Worm (Caenorhabditis elegans): Measurements from ENCODE around the gene Y116A8C.40.
A peak's percentile ranks its signal among the peaks of the same experiment; 100 is the strongest.

Y116A8C.40 gene

DNA sequence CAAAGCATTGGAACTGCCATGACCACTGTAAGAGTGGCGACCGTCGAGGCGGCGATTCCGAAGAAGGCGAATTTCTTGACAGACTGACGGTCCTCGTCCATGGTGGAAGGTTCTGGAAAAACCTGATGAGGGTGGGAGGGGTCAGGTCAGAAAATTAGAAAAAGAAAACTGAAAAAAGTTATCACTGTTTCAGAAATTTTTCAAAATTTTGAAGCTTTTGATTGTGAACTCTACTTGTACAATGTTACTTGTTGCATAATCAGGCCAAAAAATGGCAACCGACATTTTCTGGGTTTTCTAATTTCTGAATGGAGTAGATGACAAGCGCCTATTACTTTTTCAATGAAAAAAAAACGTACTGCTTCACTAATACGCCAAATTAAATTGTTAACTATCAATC lies 32.9 kb upstream of the Y116A8C.40 start, which contains the start of gene col-138:
col-138 (minus strand) TSS at position 101 of the 400 bp plus-strand sequence.
- no peak for TF ChIP-seq egl-27 (tag; optimal IDR thresholded peaks at IDR 0.05)
- TF ChIP-seq lin-11 (tag; optimal IDR thresholded peaks at IDR 0.05) = no peak
- no peak for TF ChIP-seq elt-3 (tag; optimal IDR thresholded peaks at IDR 0.05)
- TF ChIP-seq crh-2 (tag; optimal IDR thresholded peaks at IDR 0.05) = no peak
- no peak for TF ChIP-seq F13H6.1 (tag; optimal IDR thresholded peaks at IDR 0.05)
- no peak for TF ChIP-seq mab-5 (tag; optimal IDR thresholded peaks at IDR 0.05)
- no peak for TF ChIP-seq ceh-16 (tag; optimal IDR thresholded peaks at IDR 0.05)
- no peak for TF ChIP-seq nhr-77 (tag; optimal IDR thresholded peaks at IDR 0.05)

ce11 chrIV:17183032-17183608 lies 32.3 kb upstream of the Y116A8C.40 start:
- TF ChIP-seq ZK546.5 (tag; optimal IDR thresholded peaks at IDR 0.05) (no peak), mab-5 (tag; optimal IDR thresholded peaks at IDR 0.05) (no peak), nhr-237 (tag; optimal IDR thresholded peaks at IDR 0.05) (no peak), ceh-16 (tag; optimal IDR thresholded peaks at IDR 0.05) (no peak), nhr-11 (tag; optimal IDR thresholded peaks at IDR 0.05) (no peak), lin-11 (tag; optimal IDR thresholded peaks at IDR 0.05) (no peak), aly-2 (tag; optimal IDR thresholded peaks at IDR 0.05) (no peak), mbf-1 (tag; optimal IDR thresholded peaks at IDR 0.05) (no peak), C34F6.9 (tag; optimal IDR thresholded peaks at IDR 0.05) (no peak), sem-4 (tag; optimal IDR thresholded peaks at IDR 0.05) (no peak), alr-1 (tag; optimal IDR thresholded peaks at IDR 0.05) (no peak), nhr-10 (tag; optimal IDR thresholded peaks at IDR 0.05) (no peak), nhr-77 (tag; optimal IDR thresholded peaks at IDR 0.05) (no peak), ceh-82 (tag; optimal IDR thresholded peaks at IDR 0.05) (no peak), nhr-6 (tag; optimal IDR thresholded peaks at IDR 0.05) (no peak), unc-62 (GFP tag; optimal IDR thresholded peaks at IDR 0.05) (no peak)

ce11 chrIV:17179565-17179964 lies 28.8 kb upstream of the Y116A8C.40 start:
- peak; percentile 18 for TF ChIP-seq fos-1 (tag; optimal IDR thresholded peaks at IDR 0.05)
- no peak for TF ChIP-seq unc-39 (tag; optimal IDR thresholded peaks at IDR 0.05)
- no peak for TF ChIP-seq nhr-23 (tag; optimal IDR thresholded peaks at IDR 0.05)
- no peak for TF ChIP-seq nhr-237 (tag; optimal IDR thresholded peaks at IDR 0.05)
- TF ChIP-seq dmd-4 (tag; optimal IDR thresholded peaks at IDR 0.05) = no peak
- TF ChIP-seq ztf-1 (GFP tag; conservative IDR thresholded peaks at IDR 0.05) = no peak
- no peak for TF ChIP-seq nhr-21 (tag; optimal IDR thresholded peaks at IDR 0.05)
- TF ChIP-seq Y55F3AM.14 (GFP tag; optimal IDR thresholded peaks at IDR 0.05) = no peak

DNA sequence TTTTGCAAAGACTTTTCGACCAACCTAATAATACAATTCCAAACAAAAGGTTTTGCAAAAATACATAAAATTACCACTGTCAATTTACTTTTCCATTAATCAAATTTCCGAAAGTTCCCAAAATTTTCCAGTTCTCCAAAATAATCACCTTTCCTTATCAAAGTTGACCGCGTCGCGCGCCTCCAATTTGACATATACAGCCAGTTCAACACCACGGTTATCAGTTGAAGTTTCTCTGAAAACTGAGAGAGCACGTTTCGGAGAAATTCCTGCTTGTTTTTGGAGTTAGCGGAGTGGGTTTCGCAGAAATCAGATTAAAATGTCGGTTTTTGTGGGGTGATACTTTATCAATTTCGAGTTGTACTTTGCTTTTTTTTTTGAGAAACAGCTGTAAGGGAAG lies 28.3 kb upstream of the Y116A8C.40 start:
- TF ChIP-seq fos-1 (tag; optimal IDR thresholded peaks at IDR 0.05) = peak; percentile 35
- TF ChIP-seq ztf-4 (tag; optimal IDR thresholded peaks at IDR 0.05) = no peak
- no peak for TF ChIP-seq lsy-2 (tag; optimal IDR thresholded peaks at IDR 0.05)

- TF ChIP-seq ceh-82 (tag; optimal IDR thresholded peaks at IDR 0.05) (no peak), elt-1 (tag; optimal IDR thresholded peaks at IDR 0.05) (no peak), alr-1 (tag; optimal IDR thresholded peaks at IDR 0.05) (no peak), C34F6.9 (tag; optimal IDR thresholded peaks at IDR 0.05) (no peak), unc-55 (GFP tag; optimal IDR thresholded peaks at IDR 0.05) (no peak), skn-1 (tag; optimal IDR thresholded peaks at IDR 0.05) (no peak), lin-13 (GFP tag; optimal IDR thresholded peaks at IDR 0.05) (no peak), blmp-1 (tag; optimal IDR thresholded peaks at IDR 0.05; ENCODE audit: insufficient read depth) (no peak)
These were observed 25.4 kb upstream of the Y116A8C.40 start, which contains the start of gene C52D10.3 for ce11 chrIV:17176177-17176576. TSS of gene C52D10.3 (plus strand) at chrIV:17176477.

DNA sequence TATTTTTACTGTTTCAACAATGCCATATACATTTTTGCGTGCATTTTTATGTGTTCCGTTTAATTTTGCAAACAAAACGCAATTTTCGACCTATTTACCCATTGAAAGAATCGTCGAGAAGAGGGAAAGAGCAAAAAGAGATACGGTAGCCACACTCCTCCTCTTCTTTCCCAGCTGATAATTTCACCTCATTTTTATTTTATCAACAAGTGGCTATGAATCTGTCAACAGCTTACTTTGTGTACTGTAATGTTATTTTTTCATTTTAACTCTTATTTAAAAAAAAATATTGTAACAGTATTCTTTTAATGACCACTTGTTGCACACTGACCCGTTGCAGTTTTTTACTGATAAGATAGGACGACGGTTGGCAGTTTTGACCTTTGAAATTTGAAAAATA lies 24.2 kb upstream of the Y116A8C.40 start:
- TF ChIP-seq ZK546.5 (tag; optimal IDR thresholded peaks at IDR 0.05) (no peak), blmp-1 (tag; optimal IDR thresholded peaks at IDR 0.05; ENCODE audit: insufficient read depth) (no peak), aly-2 (tag; optimal IDR thresholded peaks at IDR 0.05) (no peak), nhr-23 (tag; optimal IDR thresholded peaks at IDR 0.05) (no peak), ztf-11 (tag; optimal IDR thresholded peaks at IDR 0.05) (no peak), sma-9 (GFP tag; optimal IDR thresholded peaks at IDR 0.05) (no peak), sma-9 (tag; optimal IDR thresholded peaks at IDR 0.05) (no peak), sem-4 (tag; optimal IDR thresholded peaks at IDR 0.05) (no peak), mab-5 (tag; optimal IDR thresholded peaks at IDR 0.05) (no peak)

All from whole organism, L2 larva.